Worm (Caenorhabditis elegans): ENCODE results near the gene srv-3.

Gene srv-3

DNA sequence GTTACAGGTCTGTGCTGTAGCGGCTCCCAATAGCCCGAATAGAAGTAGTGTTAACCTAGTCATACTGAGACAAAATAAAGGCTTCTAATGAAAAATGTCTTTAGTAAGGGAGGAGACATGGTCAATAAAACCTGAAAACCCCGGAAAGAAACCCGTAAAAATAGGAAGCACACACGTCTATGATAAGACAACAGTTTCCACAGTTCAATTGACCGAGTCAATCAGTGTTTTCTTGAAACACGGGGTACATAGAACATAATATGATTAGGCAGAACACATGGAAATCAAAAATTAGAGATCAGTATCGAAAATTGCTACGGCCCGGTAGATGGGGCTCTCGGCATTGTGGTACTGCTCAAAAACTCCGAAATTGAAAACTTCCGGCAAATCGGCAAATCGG, 42.4 kb upstream of the srv-3 start, which contains the start of gene clec-49:
Gene clec-49 (minus strand): TSS at position 103 of the 400 bp plus-strand sequence.
- TF ChIP-seq elt-3 (tag; optimal IDR thresholded peaks at IDR 0.05) (no peak), sma-9 (GFP tag; optimal IDR thresholded peaks at IDR 0.05) (peak; percentile 15), sma-9 (tag; optimal IDR thresholded peaks at IDR 0.05) (no peak)

DNA sequence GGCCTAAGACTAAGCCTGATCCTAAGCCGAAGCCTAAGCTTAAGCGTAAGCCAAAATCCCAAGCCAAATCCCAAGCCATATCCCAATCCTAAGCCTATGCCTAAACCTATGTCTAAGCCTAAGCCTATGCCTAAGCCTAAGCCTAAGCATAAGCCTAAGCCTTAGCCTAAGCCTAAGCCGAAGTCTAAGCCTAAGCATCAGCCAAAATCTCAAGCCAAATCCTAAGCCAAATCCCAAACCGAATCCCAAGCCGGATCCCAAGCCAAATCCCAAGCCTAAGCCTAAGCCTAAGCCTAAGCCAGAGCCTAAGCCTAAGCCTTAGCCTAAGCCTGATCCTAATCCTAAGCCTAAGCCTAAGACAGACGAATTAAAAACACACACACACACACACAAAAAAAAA, 38.4 kb upstream of the srv-3 start:
- TF ChIP-seq nhr-12 (tag; optimal IDR thresholded peaks at IDR 0.05) (no peak), nhr-77 (tag; optimal IDR thresholded peaks at IDR 0.05) (no peak), egl-27 (tag; optimal IDR thresholded peaks at IDR 0.05) (no peak), elt-1 (tag; optimal IDR thresholded peaks at IDR 0.05) (no peak), alr-1 (tag; optimal IDR thresholded peaks at IDR 0.05) (no peak), nhr-10 (tag; optimal IDR thresholded peaks at IDR 0.05) (no peak), zag-1 (tag; optimal IDR thresholded peaks at IDR 0.05) (no peak), nhr-129 (tag; optimal IDR thresholded peaks at IDR 0.05) (no peak), sma-9 (GFP tag; optimal IDR thresholded peaks at IDR 0.05) (no peak), sma-9 (tag; optimal IDR thresholded peaks at IDR 0.05) (no peak), nhr-23 (tag; optimal IDR thresholded peaks at IDR 0.05) (no peak), crh-2 (tag; optimal IDR thresholded peaks at IDR 0.05) (no peak)

DNA sequence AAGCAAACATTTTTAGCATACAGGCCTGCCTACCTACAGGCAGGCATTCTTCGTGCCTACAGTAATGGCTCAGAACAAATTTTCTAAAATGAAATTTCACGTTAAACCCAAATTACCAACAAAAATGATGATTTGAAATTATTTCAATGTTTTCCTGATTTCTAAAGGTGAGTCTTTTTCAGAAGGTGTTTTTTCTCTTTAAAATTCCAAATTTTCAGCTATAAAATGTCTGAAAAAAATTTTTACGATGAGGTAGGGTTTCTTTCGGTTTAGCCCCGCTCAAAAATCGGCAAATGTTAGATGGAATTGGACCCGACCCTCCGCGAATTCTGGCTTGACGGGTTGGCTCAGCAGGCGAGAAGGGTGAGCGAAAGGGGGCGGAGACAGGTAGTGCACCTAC, 37.1 kb upstream of the srv-3 start, which contains the start of gene W04E12.5:
Gene W04E12.5 (plus strand): TSS at position 301 of the 400 bp plus-strand sequence.
- TF ChIP-seq skn-1 (tag; optimal IDR thresholded peaks at IDR 0.05) (no peak), ceh-82 (tag; optimal IDR thresholded peaks at IDR 0.05) (no peak), alr-1 (tag; optimal IDR thresholded peaks at IDR 0.05) (no peak), nhr-12 (tag; optimal IDR thresholded peaks at IDR 0.05) (no peak), nhr-21 (tag; optimal IDR thresholded peaks at IDR 0.05) (no peak), nhr-237 (tag; optimal IDR thresholded peaks at IDR 0.05) (no peak)

DNA sequence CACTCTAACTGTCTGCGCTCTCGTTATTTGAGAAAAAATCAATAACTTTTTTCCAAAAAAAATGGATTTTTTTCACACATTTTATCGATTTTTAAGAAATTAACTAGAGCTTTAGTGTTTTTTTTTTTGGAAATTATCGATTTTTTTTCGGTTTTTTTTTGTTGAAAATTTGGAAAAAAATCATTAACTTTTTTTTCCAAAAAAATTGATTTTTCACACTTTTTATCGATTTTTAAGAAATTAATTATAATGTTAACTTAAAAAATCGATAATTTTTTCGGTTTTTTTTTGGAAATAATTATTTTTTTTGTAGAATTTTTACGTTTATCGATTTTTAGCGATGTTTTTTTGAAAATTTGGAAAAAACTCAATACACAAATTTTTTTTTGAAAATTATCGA, 35.5 kb upstream of the srv-3 start:
- TF ChIP-seq elt-1 (tag; optimal IDR thresholded peaks at IDR 0.05) = no peak
- no peak for TF ChIP-seq ZK546.5 (tag; optimal IDR thresholded peaks at IDR 0.05)
- TF ChIP-seq ztf-11 (tag; optimal IDR thresholded peaks at IDR 0.05) = no peak
- TF ChIP-seq ztf-1 (GFP tag; conservative IDR thresholded peaks at IDR 0.05) = no peak
- no peak for TF ChIP-seq nhr-23 (tag; optimal IDR thresholded peaks at IDR 0.05)

DNA sequence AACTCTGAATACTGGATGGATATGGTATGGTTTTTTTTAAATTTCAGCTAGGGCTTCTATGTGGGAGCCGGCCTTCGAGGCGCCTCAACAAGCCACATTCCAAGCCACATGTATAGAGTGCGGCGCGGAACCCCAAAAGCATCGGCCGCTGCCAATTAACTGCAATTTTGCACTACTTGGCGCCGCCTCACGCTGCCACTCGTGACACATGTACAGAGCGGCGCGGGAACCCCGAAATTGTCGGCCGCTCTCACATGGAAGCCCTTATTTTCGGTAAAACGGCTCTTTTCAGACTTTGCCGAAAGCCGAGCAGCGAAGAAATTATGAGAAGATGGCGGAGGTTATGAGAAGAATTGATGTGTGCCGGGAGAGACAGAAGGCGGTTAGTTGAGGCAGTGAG, 35.0 kb upstream of the srv-3 start:
- TF ChIP-seq nhr-11 (tag; optimal IDR thresholded peaks at IDR 0.05) (no peak), lsy-2 (tag; optimal IDR thresholded peaks at IDR 0.05) (no peak), R02D3.7 (tag; optimal IDR thresholded peaks at IDR 0.05) (no peak), ceh-82 (tag; optimal IDR thresholded peaks at IDR 0.05) (no peak), lin-11 (tag; optimal IDR thresholded peaks at IDR 0.05) (no peak), Y55F3AM.14 (GFP tag; optimal IDR thresholded peaks at IDR 0.05) (no peak), mab-5 (tag; optimal IDR thresholded peaks at IDR 0.05) (no peak), ceh-16 (tag; optimal IDR thresholded peaks at IDR 0.05) (no peak), sem-4 (tag; optimal IDR thresholded peaks at IDR 0.05) (no peak), ztf-4 (tag; optimal IDR thresholded peaks at IDR 0.05) (no peak), zag-1 (tag; optimal IDR thresholded peaks at IDR 0.05) (no peak), ztf-11 (tag; optimal IDR thresholded peaks at IDR 0.05) (no peak), unc-55 (GFP tag; optimal IDR thresholded peaks at IDR 0.05) (no peak), sma-9 (GFP tag; optimal IDR thresholded peaks at IDR 0.05) (no peak), sma-9 (tag; optimal IDR thresholded peaks at IDR 0.05) (no peak), mdl-1 (tag; optimal IDR thresholded peaks at IDR 0.05) (no peak), unc-62 (GFP tag; optimal IDR thresholded peaks at IDR 0.05) (no peak), nhr-25 (tag; optimal IDR thresholded peaks at IDR 0.05) (no peak), nhr-23 (tag; optimal IDR thresholded peaks at IDR 0.05) (no peak), nhr-6 (tag; optimal IDR thresholded peaks at IDR 0.05) (no peak)

DNA sequence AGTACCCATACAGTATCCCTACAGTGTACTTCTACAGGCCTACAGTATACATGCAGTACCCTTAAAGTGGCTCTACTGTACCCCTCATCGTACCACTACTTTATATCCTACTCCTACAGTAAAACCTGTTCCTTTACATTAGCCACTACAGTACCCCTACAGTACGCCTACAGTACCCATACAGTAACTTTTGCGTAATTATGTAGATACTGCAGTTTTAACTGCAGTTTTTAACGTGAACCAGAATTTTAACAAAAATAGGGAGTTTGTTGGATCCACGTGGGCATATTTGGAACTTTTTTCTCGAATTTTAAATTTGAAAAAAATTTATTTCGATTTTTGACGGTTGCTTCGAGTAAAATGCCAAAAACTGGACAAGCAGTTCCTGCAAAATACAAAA, 34.6 kb upstream of the srv-3 start, which contains the start of gene W04E12.4:
Gene W04E12.4 (plus strand): TSS at position 301 of the 400 bp plus-strand sequence.
- no peak for TF ChIP-seq sma-3 (GFP tag; optimal IDR thresholded peaks at IDR 0.05)
- TF ChIP-seq blmp-1 (tag; optimal IDR thresholded peaks at IDR 0.05; ENCODE audit: insufficient read depth) = no peak
- TF ChIP-seq sma-9 (GFP tag; optimal IDR thresholded peaks at IDR 0.05) = no peak
- TF ChIP-seq sma-9 (tag; optimal IDR thresholded peaks at IDR 0.05) = no peak
